Worm (Caenorhabditis elegans) whole organism, midembryonic: ENCODE data around the gene Y57G11C.1130.

Source experiments
- tab-1 ChIP-seq: fragments of 200-800 bp; sonication (Bioruptor generic); IDR thresholded peaks from 2 replicates; pipeline ENCODE4 v1.3.6; 2022; ENCODE audit warnings: missing genetic modification characterization, missing compliant biosample characterization
- ztf-23 ChIP-seq: fragments of 200-800 bp; sonication (Bioruptor generic); IDR thresholded peaks from 2 replicates; pipeline ENCODE4 v1.3.6; 2022; ENCODE audit warnings: missing genetic modification reagents, missing genetic modification characterization, missing compliant biosample characterization

DNA sequence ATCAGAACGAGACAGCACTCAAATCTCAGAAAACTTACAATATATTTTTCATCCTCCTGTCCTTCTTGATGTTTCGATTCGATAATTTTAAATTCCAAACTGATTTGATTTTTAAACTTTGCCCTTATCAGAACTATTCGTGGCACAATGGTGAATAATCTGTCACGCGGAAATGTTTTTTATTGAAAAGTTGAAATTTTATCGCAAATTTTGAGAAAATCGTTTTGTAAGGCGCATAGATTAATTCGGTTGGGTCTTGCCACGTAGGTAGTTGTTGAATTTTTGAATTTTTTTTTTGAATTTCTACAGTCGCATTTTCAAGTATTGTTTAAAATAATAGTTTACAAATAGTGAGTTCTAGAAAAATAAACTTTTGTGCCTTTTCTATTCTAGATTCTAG lies 21.5 kb upstream of the Y57G11C.1130 start, which contains the start of gene ptp-5.2:
- TF ChIP-seq tab-1 (GFP tag; lab: Robert Waterston, UW) (no peak), ztf-23 (GFP tag; lab: Robert Waterston, UW) (no peak)
